Fruit fly (Drosophila melanogaster) whole organism, embryonic: Measurements from ENCODE around the gene CG14020.

ENCODE experiments used
- CG10209 ChIP-seq: fragments of 200-800 bp; sonication (Bioruptor generic); optimal IDR thresholded peaks from 3 replicates; lab custom pipeline; 2017; ENCODE audit warnings: missing biosample characterization, mild to moderate bottlenecking, missing genetic modification characterization, missing genetic modification reagents
- CG15011 ChIP-seq: fragments of 200-800 bp; sonication (Bioruptor generic); optimal IDR thresholded peaks from 3 replicates; lab custom pipeline; 2018; ENCODE audit warnings: missing biosample characterization, mild to moderate bottlenecking, missing genetic modification characterization
- CG1529 ChIP-seq: fragments of 200-800 bp; sonication (Bioruptor generic); optimal IDR thresholded peaks from 3 replicates; lab custom pipeline; 2018; ENCODE audit warnings: missing biosample characterization, missing genetic modification characterization
- CG33557 ChIP-seq: fragments of 200-800 bp; sonication (Bioruptor generic); optimal IDR thresholded peaks from 2 replicates; lab custom pipeline; 2019; ENCODE audit warnings: missing biosample characterization, mild to moderate bottlenecking, missing genetic modification characterization, moderate library complexity
- CG42726 ChIP-seq: fragments of 200-800 bp; sonication (Bioruptor generic); IDR thresholded peaks from 2 replicates; pipeline ENCODE4 v1.3.6; 2022; ENCODE audit warnings: missing biosample characterization, missing genetic modification characterization; ENCODE audit not compliant: partially characterized antibody
- CG4820 ChIP-seq: fragments of 200-800 bp; sonication (Bioruptor generic); optimal IDR thresholded peaks from 3 replicates; lab custom pipeline; 2016; ENCODE audit warnings: missing biosample characterization, missing genetic modification characterization
- CG7357 ChIP-seq: fragments of 200-800 bp; sonication (Bioruptor generic); IDR thresholded peaks from 3 replicates; pipeline ENCODE4 v1.3.6; 2022; ENCODE audit warnings: missing biosample characterization, missing genetic modification characterization
- CG7786 ChIP-seq: fragments of 200-800 bp; sonication (Bioruptor generic); optimal IDR thresholded peaks from 2 replicates; lab custom pipeline; 2016; ENCODE audit warnings: missing biosample characterization, missing genetic modification characterization
- CG7839 ChIP-seq: fragments of 200-800 bp; sonication (Bioruptor generic); optimal IDR thresholded peaks from 3 replicates; lab custom pipeline; 2018; ENCODE audit warnings: missing biosample characterization, mild to moderate bottlenecking, missing genetic modification characterization, moderate library complexity
- CG7928 ChIP-seq: fragments of 200-800 bp; sonication (Bioruptor generic); optimal IDR thresholded peaks from 2 replicates; lab custom pipeline; 2017; ENCODE audit warnings: missing biosample characterization, mild to moderate bottlenecking, missing genetic modification characterization
- CG9797 ChIP-seq: fragments of 200-800 bp; sonication (Bioruptor generic); optimal IDR thresholded peaks from 3 replicates; lab custom pipeline; 2018; ENCODE audit warnings: missing biosample characterization, mild to moderate bottlenecking, missing genetic modification characterization
- CTCF ChIP-seq: fragments of 200-800 bp; sonication (Bioruptor generic); optimal IDR thresholded peaks from 2 replicates; lab custom pipeline; 2017; ENCODE audit warnings: missing biosample characterization, mild to moderate bottlenecking, missing genetic modification characterization, moderate library complexity
- CkIIα-i1 ChIP-seq: fragments of 200-800 bp; sonication (Bioruptor generic); IDR thresholded peaks from 2 replicates; pipeline ENCODE4 v1.3.6; 2022; ENCODE audit warnings: missing biosample characterization, missing genetic modification characterization
- Dip3 ChIP-seq: fragments of 200-800 bp; sonication (Bioruptor generic); optimal IDR thresholded peaks from 3 replicates; lab custom pipeline; 2016; ENCODE audit warnings: missing biosample characterization, missing genetic modification characterization
- E2f2 ChIP-seq: fragments of 200-800 bp; sonication (Bioruptor generic); IDR thresholded peaks from 2 replicates; pipeline ENCODE4 v1.3.6; 2022; ENCODE audit warnings: missing biosample characterization, missing genetic modification characterization
- HLH3B ChIP-seq: fragments of 200-800 bp; sonication (Bioruptor generic); IDR thresholded peaks from 2 replicates; pipeline ENCODE4 v1.3.6; 2022; ENCODE audit warnings: missing biosample characterization, missing genetic modification characterization
- Hsf ChIP-seq: fragments of 200-800 bp; sonication (Bioruptor generic); optimal IDR thresholded peaks from 3 replicates; lab custom pipeline; 2016; ENCODE audit warnings: missing biosample characterization, missing genetic modification characterization
- Mad ChIP-seq: fragments of 200-800 bp; sonication (Bioruptor generic); optimal IDR thresholded peaks from 2 replicates; lab custom pipeline; 2016; ENCODE audit warnings: missing biosample characterization, missing genetic modification characterization
- Nf-YA ChIP-seq: fragments of 200-800 bp; sonication (Bioruptor generic); IDR thresholded peaks from 2 replicates; pipeline ENCODE4 v1.3.6; 2022; ENCODE audit warnings: missing biosample characterization, missing genetic modification characterization
- Nf-YB ChIP-seq: fragments of 200-800 bp; sonication (Bioruptor generic); optimal IDR thresholded peaks from 3 replicates; lab custom pipeline; 2019; ENCODE audit warnings: missing biosample characterization, mild to moderate bottlenecking, missing genetic modification characterization, moderate library complexity
- Nf-YC ChIP-seq: fragments of 200-800 bp; optimal IDR thresholded peaks from 3 replicates; lab custom pipeline; 2019; ENCODE audit warnings: missing biosample characterization, mild to moderate bottlenecking, missing genetic modification characterization, moderate library complexity
- Rfx ChIP-seq: fragments of 200-800 bp; sonication (Bioruptor generic); IDR thresholded peaks from 2 replicates; pipeline ENCODE4 v1.3.6; 2022; ENCODE audit warnings: missing biosample characterization, missing genetic modification characterization
- caup ChIP-seq: fragments of 200-800 bp; sonication (Bioruptor generic); optimal IDR thresholded peaks from 3 replicates; lab custom pipeline; 2017; ENCODE audit warnings: missing biosample characterization, mild to moderate bottlenecking, missing genetic modification characterization, moderate library complexity; ENCODE audit not compliant: severe bottlenecking
- chif ChIP-seq, 2 experiments: fragments of 200-800 bp; sonication (Bioruptor generic); optimal IDR thresholded peaks; 3 replicates each; lab custom pipeline; 2016; ENCODE audit warnings: missing biosample characterization in 2 of 2, missing genetic modification characterization in 2 of 2
- dimm ChIP-seq: fragments of 200-800 bp; sonication (Bioruptor generic); IDR thresholded peaks from 2 replicates; pipeline ENCODE4 v1.3.6; 2022; ENCODE audit warnings: missing biosample characterization, missing genetic modification characterization
- dpn ChIP-seq, 2 experiments: fragments of 200-800 bp; sonication (Bioruptor generic); optimal IDR thresholded peaks; 3 replicates each; lab custom pipeline; 2016; ENCODE audit warnings: missing biosample characterization in 2 of 2, missing genetic modification characterization in 2 of 2
- fd96Cb ChIP-seq: fragments of 200-800 bp; sonication (Bioruptor generic); optimal IDR thresholded peaks from 2 replicates; lab custom pipeline; 2018; ENCODE audit warnings: missing biosample characterization, mild to moderate bottlenecking, missing genetic modification characterization, moderate library complexity
- fru ChIP-seq: fragments of >200 bp; optimal IDR thresholded peaks from 2 replicates; lab custom pipeline; 2017
- fu2 ChIP-seq: fragments of 200-800 bp; sonication (Bioruptor generic); optimal IDR thresholded peaks from 2 replicates; lab custom pipeline; 2016; ENCODE audit warnings: missing biosample characterization, missing genetic modification characterization
- gem ChIP-seq: fragments of 200-800 bp; sonication (Bioruptor generic); optimal IDR thresholded peaks from 2 replicates; lab custom pipeline; 2019; ENCODE audit warnings: missing biosample characterization, mild to moderate bottlenecking, missing genetic modification characterization, moderate library complexity
- gfzf ChIP-seq: fragments of 200-800 bp; sonication (Bioruptor generic); optimal IDR thresholded peaks from 2 replicates; lab custom pipeline; 2016; ENCODE audit warnings: missing biosample characterization, mild to moderate bottlenecking, missing genetic modification characterization, moderate library complexity
- grn ChIP-seq: fragments of 200-800 bp; sonication (Bioruptor generic); optimal IDR thresholded peaks from 3 replicates; lab custom pipeline; 2017; ENCODE audit warnings: missing biosample characterization, missing genetic modification characterization
- gro ChIP-seq: fragments of 200-800 bp; sonication (Bioruptor generic); optimal IDR thresholded peaks from 2 replicates; lab custom pipeline; 2016; ENCODE audit warnings: missing biosample characterization, missing genetic modification characterization
- gt ChIP-seq: fragments of 200-800 bp; sonication (Bioruptor generic); IDR thresholded peaks from 2 replicates; pipeline ENCODE4 v1.3.6; 2022; ENCODE audit warnings: missing biosample characterization, missing genetic modification characterization
- hth ChIP-seq: fragments of >200 bp; optimal IDR thresholded peaks from 2 replicates; lab custom pipeline; 2017; ENCODE audit warnings: inconsistent platforms
- inv ChIP-seq: fragments of 200-800 bp; sonication (Bioruptor generic); IDR thresholded peaks from 2 replicates; pipeline ENCODE4 v1.3.6; 2022; ENCODE audit warnings: missing biosample characterization, missing genetic modification characterization; ENCODE audit not compliant: partially characterized antibody
- lilli ChIP-seq: fragments of 200-800 bp; sonication (Bioruptor generic); optimal IDR thresholded peaks from 3 replicates; lab custom pipeline; 2016; ENCODE audit warnings: missing biosample characterization, missing genetic modification characterization
- lov ChIP-seq, 2 experiments: fragments of 200-800 bp in 1 of 2; fragments of >200 bp in 1 of 2; sonication (Bioruptor generic) in 1 of 2; IDR thresholded peaks in 1 of 2; optimal IDR thresholded peaks in 1 of 2; 2 replicates in 1 of 2; 3 replicates in 1 of 2; pipeline versions ENCODE4 v1.3.6 to Lab custom; 2017 to 2022; ENCODE audit warnings: missing biosample characterization in 1 of 2, missing genetic modification characterization in 1 of 2
- maf-S ChIP-seq: fragments of 200-800 bp; sonication (Bioruptor generic); optimal IDR thresholded peaks from 2 replicates; lab custom pipeline; 2016; ENCODE audit warnings: missing biosample characterization, missing genetic modification characterization
- otp ChIP-seq: fragments of 200-800 bp; sonication (Bioruptor generic); IDR thresholded peaks from 3 replicates; pipeline ENCODE4, ENCODE4 v1.3.6; 2022; ENCODE audit warnings: missing biosample characterization, missing genetic modification characterization
- p53 ChIP-seq: fragments of 200-800 bp; sonication (Bioruptor generic); optimal IDR thresholded peaks from 2 replicates; lab custom pipeline; 2016; ENCODE audit warnings: missing biosample characterization, missing genetic modification characterization
- pita ChIP-seq: fragments of 200-800 bp; sonication (Bioruptor generic); optimal IDR thresholded peaks from 2 replicates; lab custom pipeline; 2017; ENCODE audit warnings: missing biosample characterization, mild to moderate bottlenecking, missing genetic modification characterization
- run ChIP-seq: fragments of 200-800 bp; sonication (Bioruptor generic); optimal IDR thresholded peaks from 3 replicates; lab custom pipeline; 2018; ENCODE audit warnings: missing biosample characterization, mild to moderate bottlenecking, missing genetic modification characterization
- sim ChIP-seq: fragments of 200-800 bp; sonication (Bioruptor generic); IDR thresholded peaks from 2 replicates; pipeline ENCODE4 v1.3.6; 2022; ENCODE audit warnings: missing biosample characterization, missing genetic modification characterization
- sima ChIP-seq: fragments of 200-800 bp; sonication (Bioruptor generic); optimal IDR thresholded peaks from 2 replicates; lab custom pipeline; 2016; ENCODE audit warnings: missing biosample characterization, missing genetic modification characterization
- slbo ChIP-seq: fragments of 200-800 bp; sonication (Bioruptor generic); IDR thresholded peaks from 2 replicates; pipeline ENCODE4 v1.3.6; 2022; ENCODE audit warnings: missing biosample characterization, missing genetic modification characterization
- so ChIP-seq: fragments of 200-800 bp; sonication (Bioruptor generic); IDR thresholded peaks from 3 replicates; pipeline ENCODE4 v1.3.6; 2022; ENCODE audit warnings: missing biosample characterization, missing genetic modification characterization
- tna ChIP-seq: fragments of 200-800 bp; sonication (Bioruptor generic); IDR thresholded peaks from 2 replicates; pipeline ENCODE4 v1.3.6; 2022; ENCODE audit warnings: missing biosample characterization, missing genetic modification characterization; ENCODE audit not compliant: partially characterized antibody
- vnd ChIP-seq: fragments of 200-800 bp; sonication (Bioruptor generic); IDR thresholded peaks from 3 replicates; pipeline ENCODE4 v1.3.6; 2022; ENCODE audit warnings: missing biosample characterization, missing genetic modification characterization; ENCODE audit not compliant: partially characterized antibody
- zen ChIP-seq: fragments of 200-800 bp; sonication (Bioruptor generic); optimal IDR thresholded peaks from 3 replicates; lab custom pipeline; 2018; ENCODE audit warnings: missing biosample characterization, mild to moderate bottlenecking, missing genetic modification characterization, moderate library complexity
- zf30C ChIP-seq: fragments of 200-800 bp; sonication (Bioruptor generic); optimal IDR thresholded peaks from 3 replicates; lab custom pipeline; 2018; ENCODE audit warnings: missing biosample characterization, mild to moderate bottlenecking, missing genetic modification characterization

Gene CG14020

dm6 chr2L:5523848-5524473, 6.4 kb downstream of the CG14020 start, which contains the start of the genes Vps52 and Elp4 (continued):
- TF ChIP-seq CkIIα-i1 (no peak), so (peak; percentile 64; the same call in 1 of the 3 replicates), dimm (no peak), p53 (GFP tag; lab: Kevin White, UChicago) (peak; percentile 48), grn (no peak), CG9797 (GFP tag; lab: Kevin White, UChicago) (peak; percentile 16), CTCF (GFP tag; lab: Kevin White, UChicago) (no peak), gt (no peak), CG33557 (GFP tag; lab: Kevin White, UChicago) (peak; percentile 67), sima (GFP tag; lab: Kevin White, UChicago) (no peak), CG7357 (GFP tag; lab: Robert Waterston, UW) (0 out of 3 replicates have a peak, but pooled peaks have one; percentile 32), pita (GFP tag; lab: Kevin White, UChicago) (no peak), CG7928 (GFP tag; lab: Kevin White, UChicago) (no peak), lilli (GFP tag; lab: Kevin White, UChicago) (peak; percentile 79), E2f2 (GFP tag; lab: Robert Waterston, UW) (no peak), CG7839 (tag; lab: Kevin White, UChicago) (peak; percentile 84), gem (tag; lab: Kevin White, UChicago) (peak; percentile 88), inv (GFP tag; lab: Robert Waterston, UW) (peak; percentile 64), gro (GFP tag; lab: Kevin White, UChicago) (peak; percentile 56), CG42726 (GFP tag; lab: Robert Waterston, UW) (peak; percentile 46; the same call in 1 of the 2 replicates), fru (lab: Kevin White, UChicago) (no peak), Mad (peak; percentile 12), zen (tag; lab: Kevin White, UChicago) (peak; percentile 71), fd96Cb (tag; lab: Kevin White, UChicago) (peak; percentile 73), Nf-YC (tag; lab: Kevin White, UChicago) (peak; percentile 82), hth (lab: Kevin White, UChicago) (no peak), CG10209 (GFP tag; lab: Kevin White, UChicago) (peak; percentile 71), CG15011 (GFP tag; lab: Kevin White, UChicago) (no peak), vnd (GFP tag; lab: Robert Waterston, UW) (peak; percentile 78), Dip3 (GFP tag; lab: Kevin White, UChicago) (peak; percentile 47), gfzf (GFP tag; lab: Kevin White, UChicago) (peak; percentile 0), chif (GFP tag; optimal IDR thresholded peaks at IDR 0.05; lab: Kevin White, UChicago) (peak; percentile 43 to 57), tna (GFP tag; lab: Robert Waterston, UW) (peak; percentile 64), Nf-YB (GFP tag; lab: Kevin White, UChicago) (peak; percentile 60), run (no peak), CG4820 (GFP tag; lab: Kevin White, UChicago) (peak; percentile 54), zf30C (GFP tag; lab: Kevin White, UChicago) (no peak), fu2 (GFP tag; lab: Kevin White, UChicago) (peak; percentile 59), Rfx (GFP tag; lab: Robert Waterston, UW) (peak; percentile 76; the same call in 1 of the 2 replicates), otp (GFP tag; lab: Robert Waterston, UW) (no peak), caup (GFP tag; lab: Kevin White, UChicago) (no peak), dpn (GFP tag; optimal IDR thresholded peaks at IDR 0.05; lab: Kevin White, UChicago) (peak; percentile 65 to 74), CG1529 (peak; percentile 27), slbo (peak; percentile 74), Nf-YA (GFP tag; lab: Robert Waterston, UW) (no peak), sim (GFP tag; lab: Robert Waterston, UW) (no peak), CG7786 (peak; percentile 30), HLH3B (GFP tag; lab: Robert Waterston, UW) (peak; percentile 29; the same call in 1 of the 2 replicates), Hsf (peak; percentile 73), lov (optimal IDR thresholded peaks at IDR 0.05; lab: Kevin White, UChicago) (no peak), lov (GFP tag; IDR thresholded peaks at IDR 0.05; lab: Robert Waterston, UW) (no peak), maf-S (GFP tag; lab: Kevin White, UChicago) (peak; percentile 48)
